Worm (Caenorhabditis elegans) whole organism, L4 larva: ENCODE results near the gene T09A5.15.

Experiments
- ama-1 ChIP-seq: fragments of 150-350 bp; optimal IDR thresholded peaks from 2 replicates; lab custom pipeline; 2014; ENCODE audit warnings: inconsistent platforms, mixed read lengths
- ceh-82 ChIP-seq: sonication (generic microtip); optimal IDR thresholded peaks from 2 replicates; lab custom pipeline; 2017; ENCODE audit warnings: missing biosample characterization, missing genetic modification characterization
- fos-1 ChIP-seq: fragments of 150-350 bp; optimal IDR thresholded peaks from 2 replicates; lab custom pipeline; 2014; ENCODE audit warnings: missing biosample characterization, missing genetic modification characterization
- lin-39 ChIP-seq: fragments of 150-350 bp; optimal IDR thresholded peaks from 2 replicates; lab custom pipeline; 2014; ENCODE audit warnings: missing biosample characterization, missing genetic modification reagents, missing genetic modification characterization
- mep-1 ChIP-seq: fragments of 150-350 bp; sonication (generic microtip); optimal IDR thresholded peaks from 3 replicates; lab custom pipeline; 2014; ENCODE audit warnings: missing biosample characterization, missing genetic modification characterization
- nhr-25 ChIP-seq: sonication (generic microtip); optimal IDR thresholded peaks from 2 replicates; lab custom pipeline; 2017; ENCODE audit warnings: missing genetic modification characterization, mild to moderate bottlenecking, missing compliant biosample characterization, antibody characterized with exemption, moderate library complexity, borderline replicate concordance; ENCODE audit not compliant: insufficient read depth
- nhr-28 ChIP-seq: fragments of 150-350 bp; optimal IDR thresholded peaks from 2 replicates; lab custom pipeline; 2014; ENCODE audit warnings: missing biosample characterization, missing genetic modification characterization
- nhr-42 ChIP-seq: fragments of 200-800 bp; sonication (Bioruptor generic); IDR thresholded peaks from 2 replicates; pipeline ENCODE4 v1.3.6; 2022; ENCODE audit warnings: missing genetic modification characterization, missing compliant biosample characterization
- nhr-6 ChIP-seq: fragments of 150-350 bp; optimal IDR thresholded peaks from 2 replicates; lab custom pipeline; 2014; ENCODE audit warnings: missing biosample characterization, missing genetic modification characterization
- nhr-77 ChIP-seq: fragments of 150-350 bp; optimal IDR thresholded peaks from 2 replicates; lab custom pipeline; 2014; ENCODE audit warnings: missing biosample characterization, missing genetic modification characterization
- skn-1 ChIP-seq: fragments of 150-350 bp; optimal IDR thresholded peaks from 2 replicates; lab custom pipeline; 2014; ENCODE audit warnings: missing biosample characterization, missing genetic modification characterization
- unc-62 ChIP-seq, 3 experiments: fragments of 150-350 bp in 1 of 3; sonication (generic microtip); optimal IDR thresholded peaks in 2 of 3; peaks in 1 of 3; 1 replicate in 1 of 3; 2 replicates in 2 of 3; lab custom pipeline; 2014 to 2017; ENCODE audit warnings: missing biosample characterization in 3 of 3, missing genetic modification characterization in 3 of 3, missing genetic modification reagents in 3 of 3, missing genotype in 1 of 3

DNA sequence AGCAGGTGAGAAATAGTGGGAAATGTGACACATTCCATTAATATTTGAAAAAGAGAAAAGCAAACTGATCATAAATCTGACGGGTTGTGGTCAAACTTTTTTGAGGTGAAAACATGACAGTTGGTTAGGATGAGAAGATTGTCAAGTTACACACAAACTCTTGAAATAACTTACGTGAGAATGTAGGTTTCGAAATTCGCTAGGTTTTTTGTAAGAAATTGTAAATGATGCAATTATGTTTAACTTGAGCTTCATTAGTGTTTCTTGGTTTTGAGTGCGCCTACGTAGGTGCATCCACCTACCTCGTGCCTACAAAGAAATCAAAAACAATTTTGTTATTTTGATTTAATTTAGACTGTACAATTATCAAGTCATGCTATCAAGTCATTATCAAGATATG is 22.4 kb upstream of the T09A5.15 start, which contains the start of gene cex-2:
- TF ChIP-seq fos-1 (tag; lab: Kevin White, UChicago) (no peak), mep-1 (tag; lab: Kevin White, UChicago) (no peak), skn-1 (tag; lab: Kevin White, UChicago) (no peak), unc-62 (GFP tag; optimal IDR thresholded peaks at IDR 0.05 in 1 of 2; lab: Kevin White, UChicago) (no peak), unc-62 (tag; optimal IDR thresholded peaks at IDR 0.05; lab: Kevin White, UChicago) (no peak), nhr-6 (tag; lab: Kevin White, UChicago) (no peak), ama-1 (lab: Kevin White, UChicago) (no peak), ceh-82 (tag; lab: Kevin White, UChicago) (no peak), nhr-77 (tag; lab: Kevin White, UChicago) (no peak), lin-39 (tag; lab: Kevin White, UChicago) (no peak), nhr-42 (no peak), nhr-28 (no peak), nhr-25 (tag; lab: Kevin White, UChicago) (no peak)
